Fruit fly (Drosophila melanogaster): ENCODE results near the gene N.

- TF ChIP-seq CG8478 (optimal IDR thresholded peaks at IDR 0.05) (no peak), CTCF (optimal IDR thresholded peaks at IDR 0.05) (no peak)
These were observed 22.5 kb downstream of the N start for dm6 chrX:3157048-3157703.
